Worm (Caenorhabditis elegans) whole organism, L4 larva: ENCODE results near the gene ZK856.16.

Experiments
- D1046.2 ChIP-seq: fragments of 200-800 bp; sonication (Bioruptor generic); IDR thresholded peaks from 2 replicates; pipeline ENCODE4 v1.3.6; 2022; ENCODE audit warnings: missing genetic modification characterization, missing compliant biosample characterization
- F26F4.8 ChIP-seq: fragments of 200-800 bp; sonication (Bioruptor generic); conservative IDR thresholded peaks from 2 replicates; pipeline ENCODE4 v1.3.6; 2022; ENCODE audit warnings: missing genetic modification characterization, missing compliant biosample characterization
- F37D6.2 ChIP-seq: sonication (generic microtip); optimal IDR thresholded peaks from 2 replicates; lab custom pipeline; 2016; ENCODE audit warnings: mild to moderate bottlenecking, missing genetic modification characterization, missing compliant biosample characterization
- Y5F2A.4 ChIP-seq: fragments of 200-800 bp; sonication (Bioruptor generic); optimal IDR thresholded peaks from 2 replicates; lab custom pipeline; 2018; ENCODE audit warnings: mild to moderate bottlenecking, missing genetic modification characterization, missing compliant biosample characterization
- ZK337.2 ChIP-seq: fragments of 200-800 bp; sonication (Bioruptor generic); IDR thresholded peaks from 2 replicates; pipeline ENCODE4 v1.3.6; 2022; ENCODE audit warnings: missing genetic modification reagents, missing genetic modification characterization, missing compliant biosample characterization
- ZK546.5 ChIP-seq, 2 experiments: sonication (generic microtip); optimal IDR thresholded peaks; 2 replicates each; lab custom pipeline; 2017; ENCODE audit warnings: missing biosample characterization in 2 of 2, missing genetic modification characterization in 2 of 2
- aha-1 ChIP-seq: fragments of 150-350 bp; peaks from one replicate; lab custom pipeline; 2014; ENCODE audit warnings: missing biosample characterization, missing genetic modification characterization
- arid-1 ChIP-seq: fragments of 200-800 bp; sonication (Bioruptor generic); conservative IDR thresholded peaks from 2 replicates; pipeline ENCODE4 v1.3.6; 2022; ENCODE audit warnings: missing genetic modification reagents, missing genetic modification characterization, missing compliant biosample characterization
- ceh-44 ChIP-seq: fragments of 200-800 bp; sonication (Bioruptor generic); IDR thresholded peaks from 2 replicates; pipeline ENCODE4 v1.3.6; 2022; ENCODE audit warnings: missing genetic modification reagents, missing genetic modification characterization, missing compliant biosample characterization
- cey-2 ChIP-seq: sonication (generic microtip); optimal IDR thresholded peaks from 3 replicates; lab custom pipeline; 2017; ENCODE audit warnings: missing genetic modification characterization, mild to moderate bottlenecking, missing compliant biosample characterization, antibody characterized with exemption, borderline replicate concordance; ENCODE audit not compliant: insufficient read depth
- daf-19 ChIP-seq: fragments of 200-800 bp; sonication (Bioruptor generic); conservative IDR thresholded peaks from 2 replicates; pipeline ENCODE4 v1.3.6; 2022; ENCODE audit warnings: missing genetic modification characterization, missing compliant biosample characterization
- daf-8 ChIP-seq: fragments of 200-800 bp; sonication (Bioruptor generic); IDR thresholded peaks from 2 replicates; pipeline ENCODE4 v1.3.6; 2022; ENCODE audit warnings: missing genetic modification characterization, missing compliant biosample characterization
- dmd-6 ChIP-seq: fragments of 200-800 bp; sonication (Bioruptor generic); IDR thresholded peaks from 2 replicates; pipeline ENCODE4 v1.3.6; 2022; ENCODE audit warnings: missing genetic modification reagents, missing genetic modification characterization, missing compliant biosample characterization
- dmd-9 ChIP-seq: fragments of 200-800 bp; sonication (Bioruptor generic); IDR thresholded peaks from 2 replicates; pipeline ENCODE4 v1.3.6; 2022; ENCODE audit warnings: missing genetic modification reagents, missing genetic modification characterization, missing compliant biosample characterization
- dpl-1 ChIP-seq: fragments of 150-350 bp; optimal IDR thresholded peaks from 2 replicates; lab custom pipeline; 2014; ENCODE audit warnings: missing biosample characterization, missing genetic modification reagents, missing genetic modification characterization
- fos-1 ChIP-seq: fragments of 150-350 bp; optimal IDR thresholded peaks from 2 replicates; lab custom pipeline; 2014; ENCODE audit warnings: missing biosample characterization, missing genetic modification characterization
- gei-8 ChIP-seq: fragments of 200-800 bp; sonication (Bioruptor generic); optimal IDR thresholded peaks from 2 replicates; lab custom pipeline; 2018; ENCODE audit warnings: mild to moderate bottlenecking, missing genetic modification characterization, missing compliant biosample characterization
- hlh-30 ChIP-seq: sonication (generic microtip); optimal IDR thresholded peaks from 2 replicates; lab custom pipeline; 2017; ENCODE audit warnings: antibody characterized with exemption, mild to moderate bottlenecking, missing genetic modification characterization, missing compliant biosample characterization; ENCODE audit not compliant: insufficient read depth
- lin-15B ChIP-seq: fragments of 150-350 bp; sonication (generic microtip); optimal IDR thresholded peaks from 3 replicates; lab custom pipeline; 2014; ENCODE audit warnings: missing biosample characterization, missing genetic modification characterization
- lin-29 ChIP-seq: fragments of 200-800 bp; sonication (Bioruptor generic); IDR thresholded peaks from 2 replicates; pipeline ENCODE4 v1.3.6; 2022; ENCODE audit warnings: missing genetic modification reagents, missing genetic modification characterization, missing compliant biosample characterization
- lin-39 ChIP-seq: fragments of 150-350 bp; optimal IDR thresholded peaks from 2 replicates; lab custom pipeline; 2014; ENCODE audit warnings: missing biosample characterization, missing genetic modification reagents, missing genetic modification characterization
- lsy-2 ChIP-seq, 2 experiments: fragments of 150-350 bp in 1 of 2; sonication (generic microtip) in 1 of 2; optimal IDR thresholded peaks; 2 replicates each; lab custom pipeline; 2014 to 2017; ENCODE audit warnings: missing biosample characterization in 2 of 2, missing genetic modification characterization in 2 of 2
- madf-5 ChIP-seq, 2 experiments: fragments of 200-800 bp; sonication (Bioruptor generic); IDR thresholded peaks; 2 replicates each; pipeline ENCODE4 v1.3.6; 2022; ENCODE audit warnings: missing compliant biosample characterization in 2 of 2, missing genetic modification characterization in 2 of 2
- madf-9 ChIP-seq: fragments of 200-800 bp; sonication (Bioruptor generic); conservative IDR thresholded peaks from 2 replicates; pipeline ENCODE4 v1.3.6; 2022; ENCODE audit warnings: missing genetic modification reagents, missing genetic modification characterization, missing compliant biosample characterization
- mes-2 ChIP-seq: sonication (generic microtip); optimal IDR thresholded peaks from 2 replicates; lab custom pipeline; 2016; ENCODE audit warnings: missing genotype, mild to moderate bottlenecking, missing genetic modification characterization, missing compliant biosample characterization; ENCODE audit not compliant: poor library complexity, severe bottlenecking
- nhr-10 ChIP-seq: fragments of 150-350 bp; optimal IDR thresholded peaks from 2 replicates; lab custom pipeline; 2014; ENCODE audit warnings: missing biosample characterization, missing genetic modification characterization
- nhr-237 ChIP-seq: sonication (generic microtip); optimal IDR thresholded peaks from 2 replicates; lab custom pipeline; 2017; ENCODE audit warnings: missing biosample characterization, missing genetic modification characterization
- nhr-6 ChIP-seq: fragments of 150-350 bp; optimal IDR thresholded peaks from 2 replicates; lab custom pipeline; 2014; ENCODE audit warnings: missing biosample characterization, missing genetic modification characterization
- nhr-76 ChIP-seq: fragments of 150-350 bp; optimal IDR thresholded peaks from 2 replicates; lab custom pipeline; 2014; ENCODE audit warnings: missing biosample characterization, missing genetic modification characterization
- nhr-77 ChIP-seq: fragments of 150-350 bp; optimal IDR thresholded peaks from 2 replicates; lab custom pipeline; 2014; ENCODE audit warnings: missing biosample characterization, missing genetic modification characterization
- saeg-2 ChIP-seq: fragments of 200-800 bp; sonication (Bioruptor generic); IDR thresholded peaks from 2 replicates; pipeline ENCODE4 v1.3.6; 2022; ENCODE audit warnings: missing genetic modification reagents, missing genetic modification characterization, missing compliant biosample characterization
- sdz-12 ChIP-seq: fragments of 200-800 bp; sonication (Bioruptor generic); optimal IDR thresholded peaks from 2 replicates; lab custom pipeline; 2018; ENCODE audit warnings: mild to moderate bottlenecking, missing genetic modification characterization, missing compliant biosample characterization
- snpc-1.2 ChIP-seq: fragments of 200-800 bp; sonication (Bioruptor generic); IDR thresholded peaks from 2 replicates; pipeline ENCODE4 v1.3.6; 2022; ENCODE audit warnings: missing genetic modification reagents, missing genetic modification characterization, missing compliant biosample characterization
- tag-97 ChIP-seq: fragments of 200-800 bp; sonication (Bioruptor generic); IDR thresholded peaks from 2 replicates; pipeline ENCODE4 v1.3.6; 2022; ENCODE audit warnings: missing genetic modification characterization, missing compliant biosample characterization
- unc-39 ChIP-seq: sonication (generic microtip); optimal IDR thresholded peaks from 2 replicates; lab custom pipeline; 2017; ENCODE audit warnings: missing biosample characterization, missing genetic modification characterization
- vab-7 ChIP-seq: fragments of 200-800 bp; sonication (Bioruptor generic); IDR thresholded peaks from 2 replicates; pipeline ENCODE4 v1.3.6; 2022; ENCODE audit warnings: missing genetic modification reagents, missing genetic modification characterization, missing compliant biosample characterization
- ztf-11 ChIP-seq: fragments of 150-350 bp; optimal IDR thresholded peaks from 2 replicates; lab custom pipeline; 2014; ENCODE audit warnings: missing biosample characterization, missing genetic modification characterization

Gene ZK856.16

ce11 chrV:10237171-10237570, 31.8 kb upstream of the ZK856.16 start:
- no peak for TF ChIP-seq tag-97 (GFP tag; lab: Robert Waterston, UW)
- no peak for TF ChIP-seq Y5F2A.4 (GFP tag; lab: Kevin White, UChicago)
- no peak for TF ChIP-seq saeg-2 (GFP tag; lab: Robert Waterston, UW)
- TF ChIP-seq aha-1 (tag; lab: Kevin White, UChicago), result peak; percentile 96
- TF ChIP-seq arid-1 (GFP tag; lab: Robert Waterston, UW), result no peak
- TF ChIP-seq fos-1 (tag; lab: Kevin White, UChicago), result no peak
- no peak for TF ChIP-seq hlh-30

ce11 chrV:10233330-10233729, 27.9 kb upstream of the ZK856.16 start, which contains the start of gene str-182:
str-182 (minus strand) TSS chrV:10233430.
- no peak for TF ChIP-seq lin-15B (tag; lab: Kevin White, UChicago)
- TF ChIP-seq dmd-6 (GFP tag; lab: Robert Waterston, UW), result no peak
- no peak for TF ChIP-seq ztf-11 (tag; lab: Kevin White, UChicago)
- no peak for TF ChIP-seq sdz-12 (GFP tag; lab: Kevin White, UChicago)
- no peak for TF ChIP-seq vab-7 (GFP tag; lab: Robert Waterston, UW)
- no peak for TF ChIP-seq gei-8 (GFP tag; lab: Kevin White, UChicago)
- TF ChIP-seq lin-29 (GFP tag; lab: Robert Waterston, UW), result no peak
- TF ChIP-seq ceh-44 (GFP tag; lab: Robert Waterston, UW), result no peak
- TF ChIP-seq madf-9, result no peak
- no peak for TF ChIP-seq daf-19 (GFP tag; lab: Robert Waterston, UW)
- TF ChIP-seq D1046.2 (GFP tag; lab: Robert Waterston, UW), result no peak
- no peak for TF ChIP-seq ZK337.2 (GFP tag; lab: Robert Waterston, UW)
- no peak for TF ChIP-seq daf-8 (GFP tag; lab: Robert Waterston, UW)
- TF ChIP-seq F37D6.2 (tag; lab: Kevin White, UChicago), result no peak
- TF ChIP-seq nhr-237 (tag; lab: Kevin White, UChicago), result no peak
- no peak for TF ChIP-seq dpl-1 (GFP tag; lab: Kevin White, UChicago)
- TF ChIP-seq dmd-9 (GFP tag; lab: Robert Waterston, UW), result no peak
- no peak for TF ChIP-seq F26F4.8 (GFP tag; lab: Robert Waterston, UW)

DNA sequence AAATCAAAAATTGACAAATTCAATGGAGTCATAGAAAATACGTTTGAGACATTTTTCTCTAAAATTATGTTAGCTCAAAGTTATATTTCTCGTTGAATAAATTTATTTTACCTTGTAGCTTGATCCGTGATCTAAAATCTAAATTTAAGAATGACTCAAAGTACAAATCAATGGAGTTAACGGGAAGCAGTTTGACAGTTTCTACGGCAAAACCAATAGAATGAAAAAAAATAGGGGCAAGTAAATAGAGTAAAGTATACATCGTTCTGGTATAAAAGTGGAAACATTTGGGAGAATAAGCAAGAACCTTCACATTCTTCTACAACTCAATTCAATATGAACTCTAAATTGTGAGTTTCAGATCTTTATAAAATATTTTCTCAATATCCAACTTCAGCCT, 25.5 kb upstream of the ZK856.16 start, which contains the start of gene fipr-6:
Gene fipr-6 (plus strand): TSS at position 301 of the 400 bp plus-strand sequence.
- TF ChIP-seq F26F4.8 (GFP tag; lab: Robert Waterston, UW) (no peak), saeg-2 (GFP tag; lab: Robert Waterston, UW) (no peak), unc-39 (no peak), nhr-10 (tag; lab: Kevin White, UChicago) (no peak), ZK546.5 (tag; optimal IDR thresholded peaks at IDR 0.05; lab: Kevin White, UChicago) (no peak), dmd-6 (GFP tag; lab: Robert Waterston, UW) (no peak), nhr-77 (tag; lab: Kevin White, UChicago) (no peak), madf-5 (GFP tag; IDR thresholded peaks at IDR 0.05; lab: Robert Waterston, UW) (no peak), arid-1 (GFP tag; lab: Robert Waterston, UW) (no peak), nhr-237 (tag; lab: Kevin White, UChicago) (no peak), daf-19 (GFP tag; lab: Robert Waterston, UW) (no peak), nhr-76 (no peak)

DNA sequence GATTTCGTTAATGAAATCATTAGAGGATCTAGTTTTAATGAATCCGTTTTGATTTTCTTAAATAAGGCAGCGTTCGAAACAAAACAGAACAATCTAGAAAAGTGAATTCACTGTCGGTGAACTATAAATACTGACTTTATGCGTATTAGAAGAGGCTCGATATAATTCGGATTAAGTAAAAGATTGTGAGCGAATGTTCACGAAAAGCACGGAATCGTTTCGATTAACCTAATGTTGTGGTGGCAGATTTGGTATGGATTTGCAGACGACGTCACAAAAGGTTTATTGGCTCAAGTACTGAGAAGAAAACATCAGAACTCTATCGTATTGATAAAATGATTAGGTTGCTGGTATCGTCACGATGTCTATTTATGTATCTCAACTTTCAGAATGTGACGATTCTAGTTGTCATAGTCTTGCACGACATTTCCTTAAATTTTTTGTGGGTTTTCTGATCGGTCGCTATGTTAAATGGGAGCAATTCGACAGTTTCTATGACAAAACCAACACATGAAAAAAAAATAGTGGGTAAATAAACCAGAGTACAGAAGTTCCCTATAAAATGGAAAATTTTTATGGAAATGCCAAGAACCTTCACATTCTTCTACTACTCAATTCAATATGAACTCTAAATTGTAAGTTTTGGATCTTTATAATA, 24.0 kb upstream of the ZK856.16 start, which contains the start of the genes pyt-1 and fipr-7:
Gene pyt-1 (minus strand): TSS at position 101 of the 658 bp plus-strand sequence.
Gene fipr-7 (plus strand): TSS at position 608 of the 658 bp plus-strand sequence.
- no peak for TF ChIP-seq lin-39 (tag; lab: Kevin White, UChicago)
- no peak for TF ChIP-seq lsy-2 (tag; optimal IDR thresholded peaks at IDR 0.05; lab: Kevin White, UChicago)
- no peak for TF ChIP-seq nhr-6 (tag; lab: Kevin White, UChicago)
- no peak for TF ChIP-seq cey-2
- no peak for TF ChIP-seq snpc-1.2 (GFP tag; lab: Robert Waterston, UW)
- no peak for TF ChIP-seq mes-2 (tag; lab: Kevin White, UChicago)
- TF ChIP-seq fos-1 (tag; lab: Kevin White, UChicago), result no peak
